In genomic region chr2L:5948775-5949526, dm6 we compare ENCODE assay signal across 1 fruit fly cellular context.
TF ChIP-seq lines count a peak whose summit lies in the region.

Gene CG9044 (plus strand): TSS chr2L:5949450.

TF ChIP-seq in whole organism, embryonic, 481 proteins besides CTCF, POLR2A, EP300 and RAD21 (continued from another document and continues in another):
- TF ChIP-seq dmrt99B (tag; optimal IDR thresholded peaks at IDR 0.05; lab: Kevin White, UChicago) (no peak), CG11695 (GFP tag; IDR thresholded peaks at IDR 0.05; lab: Robert Waterston, UW) (no peak), Hr51 (GFP tag; optimal IDR thresholded peaks at IDR 0.05; lab: Kevin White, UChicago) (peak in 1 of 2 experiments; percentile 66), CG4617 (GFP tag; optimal IDR thresholded peaks at IDR 0.05; lab: Kevin White, UChicago; ENCODE audit: borderline replicate concordance) (peak; percentile 75), gcm (GFP tag; optimal IDR thresholded peaks at IDR 0.05; lab: Kevin White, UChicago) (no peak), vnd (GFP tag; IDR thresholded peaks at IDR 0.05; lab: Robert Waterston, UW; ENCODE audit: partially characterized antibody) (peak; percentile 93), Hr39 (optimal IDR thresholded peaks at IDR 0.05; lab: Kevin White, UChicago) (no peak), CG12391 (tag; optimal IDR thresholded peaks at IDR 0.05; lab: Kevin White, UChicago) (peak; percentile 77), CG12236 (GFP tag; optimal IDR thresholded peaks at IDR 0.05; lab: Kevin White, UChicago) (no peak), inv (GFP tag; IDR thresholded peaks at IDR 0.05; lab: Robert Waterston, UW; ENCODE audit: partially characterized antibody) (peak; percentile 91), Gug (GFP tag; IDR thresholded peaks at IDR 0.05; lab: Robert Waterston, UW) (peak; percentile 60; the same call in 3 of the 4 replicates), CG17359 (tag; optimal IDR thresholded peaks at IDR 0.05; lab: Kevin White, UChicago) (no peak), fu2 (GFP tag; optimal IDR thresholded peaks at IDR 0.05; lab: Kevin White, UChicago) (peak; percentile 70), CG10462 (GFP tag; optimal IDR thresholded peaks at IDR 0.05; lab: Kevin White, UChicago) (no peak), Trl (optimal IDR thresholded peaks at IDR 0.05; lab: Kevin White, UChicago) (no peak), Trl (GFP tag; optimal IDR thresholded peaks at IDR 0.05; lab: Kevin White, UChicago) (peak; percentile 67), ewg (GFP tag; optimal IDR thresholded peaks at IDR 0.05; lab: Kevin White, UChicago) (peak; percentile 63), CoRest (tag; optimal IDR thresholded peaks at IDR 0.05; lab: Kevin White, UChicago) (no peak), onecut (GFP tag; IDR thresholded peaks at IDR 0.05; lab: Robert Waterston, UW) (no peak), tgo (GFP tag; IDR thresholded peaks at IDR 0.05; lab: Robert Waterston, UW) (no peak; the same call in 2 of the 3 replicates), sob (GFP tag; IDR thresholded peaks at IDR 0.05; lab: Robert Waterston, UW) (peak; percentile 74; the same call in 1 of the 2 replicates), sima (GFP tag; optimal IDR thresholded peaks at IDR 0.05; lab: Kevin White, UChicago) (no peak), CG2712 (tag; optimal IDR thresholded peaks at IDR 0.05; lab: Kevin White, UChicago) (peak; percentile 67), pfk (GFP tag; optimal IDR thresholded peaks at IDR 0.05; lab: Kevin White, UChicago) (no peak), Ada2b (GFP tag; IDR thresholded peaks at IDR 0.05; lab: Robert Waterston, UW) (peak; percentile 45; the same call in 1 of the 2 replicates), row (GFP tag; IDR thresholded peaks at IDR 0.05; lab: Robert Waterston, UW) (peak; percentile 94), Xrp1 (GFP tag; IDR thresholded peaks at IDR 0.05; lab: Robert Waterston, UW) (peak; percentile 42; the same call in 1 of the 2 replicates), Doc2 (GFP tag; IDR thresholded peaks at IDR 0.05; lab: Robert Waterston, UW) (no peak), gsb-n (tag; optimal IDR thresholded peaks at IDR 0.05; lab: Kevin White, UChicago) (no peak), CG7556 (GFP tag; optimal IDR thresholded peaks at IDR 0.05; lab: Kevin White, UChicago) (no peak), CG12219 (GFP tag; optimal IDR thresholded peaks at IDR 0.05; lab: Kevin White, UChicago) (no peak), CG3065 (GFP tag; optimal IDR thresholded peaks at IDR 0.05; lab: Kevin White, UChicago) (no peak), CG8924 (tag; optimal IDR thresholded peaks at IDR 0.05; lab: Kevin White, UChicago) (peak; percentile 34), kay (GFP tag; optimal IDR thresholded peaks at IDR 0.05; lab: Kevin White, UChicago) (peak; percentile 24), CG5245 (GFP tag; optimal IDR thresholded peaks at IDR 0.05; lab: Kevin White, UChicago) (no peak), ERR (GFP tag; optimal IDR thresholded peaks at IDR 0.05; lab: Kevin White, UChicago) (no peak), CG18619 (GFP tag; optimal IDR thresholded peaks at IDR 0.05; lab: Kevin White, UChicago) (peak; percentile 54), CG16813 (GFP tag; IDR thresholded peaks at IDR 0.05; lab: Robert Waterston, UW; ENCODE audit: partially characterized antibody) (peak; percentile 96), Drgx (GFP tag; IDR thresholded peaks at IDR 0.05; lab: Robert Waterston, UW) (no peak), jing (GFP tag; optimal IDR thresholded peaks at IDR 0.05; lab: Kevin White, UChicago) (no peak), CG7372 (GFP tag; IDR thresholded peaks at IDR 0.05; lab: Robert Waterston, UW) (0 out of 2 replicates have a peak, but pooled peaks have one; percentile 11), E2f2 (GFP tag; IDR thresholded peaks at IDR 0.05; lab: Robert Waterston, UW) (peak; percentile 76), pb (GFP tag; optimal IDR thresholded peaks at IDR 0.05; lab: Kevin White, UChicago) (no peak), CG1529 (GFP tag; optimal IDR thresholded peaks at IDR 0.05; lab: Kevin White, UChicago) (no peak), CG4424 (GFP tag; optimal IDR thresholded peaks at IDR 0.05; lab: Kevin White, UChicago) (peak; percentile 59), emc (GFP tag; optimal IDR thresholded peaks at IDR 0.05; lab: Kevin White, UChicago) (peak; percentile 19), CG42726 (GFP tag; IDR thresholded peaks at IDR 0.05; lab: Robert Waterston, UW; ENCODE audit: partially characterized antibody) (peak; percentile 77), CG16815 (GFP tag; optimal IDR thresholded peaks at IDR 0.05; lab: Kevin White, UChicago) (peak; percentile 21), Neu2 (GFP tag; optimal IDR thresholded peaks at IDR 0.05; lab: Kevin White, UChicago; ENCODE audit: borderline replicate concordance) (peak; percentile 30), CG11456 (GFP tag; IDR thresholded peaks at IDR 0.05; lab: Robert Waterston, UW) (0 out of 3 replicates have a peak, but pooled peaks have one; percentile 33), Chrac-16 (GFP tag; optimal IDR thresholded peaks at IDR 0.05; lab: Kevin White, UChicago) (peak; percentile 61), ara (GFP tag; IDR thresholded peaks at IDR 0.05; lab: Robert Waterston, UW) (no peak), Lim3 (GFP tag; IDR thresholded peaks at IDR 0.05; lab: Robert Waterston, UW) (no peak), Hand (GFP tag; optimal IDR thresholded peaks at IDR 0.05; lab: Kevin White, UChicago) (no peak), Hsf (GFP tag; optimal IDR thresholded peaks at IDR 0.05; lab: Kevin White, UChicago) (peak; percentile 69), CG13775 (GFP tag; optimal IDR thresholded peaks at IDR 0.05; lab: Kevin White, UChicago) (peak; percentile 69), CG18011 (GFP tag; optimal IDR thresholded peaks at IDR 0.05; lab: Kevin White, UChicago) (no peak), CG4730 (GFP tag; IDR thresholded peaks at IDR 0.05; lab: Robert Waterston, UW) (no peak; the same call in 1 of the 2 replicates), prd (optimal IDR thresholded peaks at IDR 0.05; lab: Kevin White, UChicago) (no peak), prd (GFP tag; IDR thresholded peaks at IDR 0.05; lab: Robert Waterston, UW) (peak; percentile 60), CG17802 (tag; optimal IDR thresholded peaks at IDR 0.05; lab: Kevin White, UChicago) (peak; percentile 27), lab (GFP tag; optimal IDR thresholded peaks at IDR 0.05; lab: Kevin White, UChicago) (no peak), CG2120 (GFP tag; optimal IDR thresholded peaks at IDR 0.05; lab: Kevin White, UChicago) (peak; percentile 83), esg (GFP tag; conservative IDR thresholded peaks at IDR 0.05; lab: Robert Waterston, UW) (peak; percentile 31; the same call in 1 of the 2 replicates), mam (GFP tag; optimal IDR thresholded peaks at IDR 0.05; lab: Kevin White, UChicago) (peak; percentile 76), salm (tag; optimal IDR thresholded peaks at IDR 0.05; lab: Kevin White, UChicago) (no peak), Ets97D (GFP tag; optimal IDR thresholded peaks at IDR 0.05; lab: Kevin White, UChicago) (peak; percentile 67), MBD-R2 (GFP tag; IDR thresholded peaks at IDR 0.05; lab: Robert Waterston, UW) (peak; percentile 75), CG10267 (tag; optimal IDR thresholded peaks at IDR 0.05; lab: Kevin White, UChicago) (peak; percentile 59), fd3F (GFP tag; optimal IDR thresholded peaks at IDR 0.05; lab: Kevin White, UChicago) (peak; percentile 46), CG34422 (GFP tag; IDR thresholded peaks at IDR 0.05; lab: Robert Waterston, UW) (peak; percentile 49; the same call in 1 of the 3 replicates), zfh1 (GFP tag; IDR thresholded peaks at IDR 0.05; lab: Robert Waterston, UW) (peak; percentile 42; the same call in 1 of the 3 replicates), NK7.1 (GFP tag; optimal IDR thresholded peaks at IDR 0.05; lab: Kevin White, UChicago) (peak; percentile 2), bcd (GFP tag; optimal IDR thresholded peaks at IDR 0.05; lab: Kevin White, UChicago) (no peak), B-H2 (GFP tag; optimal IDR thresholded peaks at IDR 0.05; lab: Kevin White, UChicago) (no peak), CG13123 (GFP tag; optimal IDR thresholded peaks at IDR 0.05; lab: Kevin White, UChicago) (peak; percentile 11), Lhr (GFP tag; optimal IDR thresholded peaks at IDR 0.05; lab: Kevin White, UChicago) (peak; percentile 46), stwl (tag; optimal IDR thresholded peaks at IDR 0.05; lab: Kevin White, UChicago) (peak; percentile 20), knrl (GFP tag; IDR thresholded peaks at IDR 0.05; lab: Robert Waterston, UW; ENCODE audit: partially characterized antibody) (peak; percentile 96), bab2 (GFP tag; optimal IDR thresholded peaks at IDR 0.05; lab: Kevin White, UChicago) (peak; percentile 67), CG12659 (GFP tag; optimal IDR thresholded peaks at IDR 0.05; lab: Kevin White, UChicago) (peak; percentile 79), Hey (tag; optimal IDR thresholded peaks at IDR 0.05; lab: Kevin White, UChicago) (no peak), CG43689 (GFP tag; IDR thresholded peaks at IDR 0.05; lab: Robert Waterston, UW) (no peak), lbe (GFP tag; optimal IDR thresholded peaks at IDR 0.05; lab: Kevin White, UChicago) (peak; percentile 65), CG30403 (GFP tag; optimal IDR thresholded peaks at IDR 0.05; lab: Kevin White, UChicago) (peak; percentile 74), bbx (GFP tag; IDR thresholded peaks at IDR 0.05; lab: Robert Waterston, UW; ENCODE audit: partially characterized antibody) (peak; percentile 88), CG13624 (GFP tag; optimal IDR thresholded peaks at IDR 0.05; lab: Kevin White, UChicago) (peak; percentile 37), CG3838 (GFP tag; optimal IDR thresholded peaks at IDR 0.05; lab: Kevin White, UChicago) (peak; percentile 44), fru (optimal IDR thresholded peaks at IDR 0.05; lab: Kevin White, UChicago) (no peak), lola (GFP tag; optimal IDR thresholded peaks at IDR 0.05; lab: Kevin White, UChicago) (peak in 1 of 3 experiments; percentile 53), cato (GFP tag; optimal IDR thresholded peaks at IDR 0.05; lab: Kevin White, UChicago; ENCODE audit: borderline replicate concordance) (peak; percentile 31), tll (GFP tag; optimal IDR thresholded peaks at IDR 0.05; lab: Kevin White, UChicago) (peak in 1 of 2 experiments; percentile 66), trem (tag; optimal IDR thresholded peaks at IDR 0.05; lab: Kevin White, UChicago) (peak; percentile 17), CG1602 (GFP tag; optimal IDR thresholded peaks at IDR 0.05; lab: Kevin White, UChicago) (peak; percentile 48), Rfx (GFP tag; IDR thresholded peaks at IDR 0.05; lab: Robert Waterston, UW) (peak; percentile 73; the same call in 1 of the 2 replicates), vvl (GFP tag; IDR thresholded peaks at IDR 0.05; lab: Robert Waterston, UW) (no peak), Hr3 (GFP tag; optimal IDR thresholded peaks at IDR 0.05; lab: Kevin White, UChicago) (peak; percentile 68), Side (GFP tag; optimal IDR thresholded peaks at IDR 0.05; lab: Kevin White, UChicago) (peak; percentile 55), hth (optimal IDR thresholded peaks at IDR 0.05; lab: Kevin White, UChicago) (no peak), CG32772 (GFP tag; IDR thresholded peaks at IDR 0.05; lab: Robert Waterston, UW) (peak; percentile 37; the same call in 1 of the 2 replicates), Jarid2 (GFP tag; optimal IDR thresholded peaks at IDR 0.05; lab: Kevin White, UChicago) (no peak), wek (GFP tag; optimal IDR thresholded peaks at IDR 0.05; lab: Kevin White, UChicago) (no peak), az2 (GFP tag; optimal IDR thresholded peaks at IDR 0.05; lab: Kevin White, UChicago) (peak; percentile 44), CG31441 (GFP tag; IDR thresholded peaks at IDR 0.05; lab: Robert Waterston, UW) (no peak), CG12942 (GFP tag; optimal IDR thresholded peaks at IDR 0.05; lab: Kevin White, UChicago) (peak; percentile 36), D (optimal IDR thresholded peaks at IDR 0.05; lab: Kevin White, UChicago) (no peak), D (GFP tag; optimal IDR thresholded peaks at IDR 0.05; lab: Kevin White, UChicago) (peak; percentile 34), CG18599 (GFP tag; optimal IDR thresholded peaks at IDR 0.05; lab: Kevin White, UChicago) (no peak), Xbp1 (GFP tag; optimal IDR thresholded peaks at IDR 0.05; lab: Kevin White, UChicago) (peak; percentile 71), CG7271 (tag; optimal IDR thresholded peaks at IDR 0.05; lab: Kevin White, UChicago) (no peak), CG9215 (GFP tag; IDR thresholded peaks at IDR 0.05; lab: Robert Waterston, UW) (peak; percentile 66), CG7928 (GFP tag; optimal IDR thresholded peaks at IDR 0.05; lab: Kevin White, UChicago) (no peak), chn (GFP tag; optimal IDR thresholded peaks at IDR 0.05; lab: Kevin White, UChicago) (peak; percentile 62), dpn (GFP tag; optimal IDR thresholded peaks at IDR 0.05; lab: Kevin White, UChicago) (peak; percentile 59 to 72), CG3726 (GFP tag; IDR thresholded peaks at IDR 0.05; lab: Robert Waterston, UW) (no peak), CG10543 (GFP tag; optimal IDR thresholded peaks at IDR 0.05; lab: Kevin White, UChicago) (no peak), cwo (GFP tag; optimal IDR thresholded peaks at IDR 0.05; lab: Kevin White, UChicago) (no peak), zen (tag; optimal IDR thresholded peaks at IDR 0.05; lab: Kevin White, UChicago) (peak; percentile 36), CG31224 (GFP tag; IDR thresholded peaks at IDR 0.05; lab: Robert Waterston, UW) (0 out of 2 replicates have a peak, but pooled peaks have one; percentile 21), Sox102F (GFP tag; optimal IDR thresholded peaks at IDR 0.05; lab: Kevin White, UChicago) (no peak), Antp (GFP tag; optimal IDR thresholded peaks at IDR 0.05; lab: Kevin White, UChicago) (peak; percentile 40), MESR4 (GFP tag; optimal IDR thresholded peaks at IDR 0.05; lab: Kevin White, UChicago) (no peak), insv (GFP tag; optimal IDR thresholded peaks at IDR 0.05; lab: Kevin White, UChicago) (peak in 1 of 2 experiments; percentile 20), Atf-2 (GFP tag; optimal IDR thresholded peaks at IDR 0.05; lab: Kevin White, UChicago) (no peak), CG4404 (GFP tag; IDR thresholded peaks at IDR 0.05; lab: Robert Waterston, UW) (peak; percentile 45; the same call in 1 of the 2 replicates), gcm2 (GFP tag; optimal IDR thresholded peaks at IDR 0.05; lab: Kevin White, UChicago) (no peak), Spps (tag; optimal IDR thresholded peaks at IDR 0.05; lab: Kevin White, UChicago) (no peak), CG3995 (GFP tag; optimal IDR thresholded peaks at IDR 0.05; lab: Kevin White, UChicago) (peak; percentile 79), CG9437 (GFP tag; optimal IDR thresholded peaks at IDR 0.05; lab: Kevin White, UChicago) (peak; percentile 54), CG15696 (tag; optimal IDR thresholded peaks at IDR 0.05; lab: Kevin White, UChicago) (peak; percentile 41)
